Worm (Caenorhabditis elegans) whole organism, L4/young adult: ENCODE measurements around the gene T11F9.1.

Source experiments
- W03F9.2 ChIP-seq: fragments of 150-350 bp; optimal IDR thresholded peaks from 2 replicates; lab custom pipeline; 2014; ENCODE audit warnings: missing biosample characterization, missing genetic modification characterization
- him-1 ChIP-seq: sonication (generic microtip); optimal IDR thresholded peaks from 2 replicates; lab custom pipeline; 2016; ENCODE audit warnings: missing genotype, missing genetic modification reagents, missing genetic modification characterization, missing compliant biosample characterization

ce11 chrV:11450257-11450656, 9.1 kb upstream of the T11F9.1 start, which contains the start of gene col-156:
- TF ChIP-seq W03F9.2 (tag; lab: Kevin White, UChicago) (no peak), him-1 (tag; lab: Kevin White, UChicago) (no peak)
